Fruit fly (Drosophila melanogaster) whole organism, embryonic: ENCODE data around the gene Hnf4.
A peak's percentile ranks its signal among the peaks of the same experiment; 100 is the strongest.

Experiments used
- Antp ChIP-seq: fragments of 200-800 bp; sonication (Bioruptor generic); optimal IDR thresholded peaks from 3 replicates; lab custom pipeline; 2016; ENCODE audit warnings: missing biosample characterization, missing genetic modification characterization
- CG10321 ChIP-seq: fragments of 200-800 bp; sonication (Bioruptor generic); IDR thresholded peaks from 2 replicates; pipeline ENCODE4 v1.3.6; 2022; ENCODE audit warnings: missing biosample characterization, missing genetic modification characterization
- CG11085 ChIP-seq: fragments of 200-800 bp; sonication (Bioruptor generic); IDR thresholded peaks from 2 replicates; pipeline ENCODE4 v1.3.6; 2022; ENCODE audit warnings: missing biosample characterization, missing genetic modification characterization
- CG12769 ChIP-seq: fragments of 200-800 bp; sonication (Bioruptor generic); optimal IDR thresholded peaks from 2 replicates; lab custom pipeline; 2019; ENCODE audit warnings: missing biosample characterization, mild to moderate bottlenecking, missing genetic modification characterization, moderate library complexity
- CG13287 ChIP-seq: fragments of 200-800 bp; sonication (Bioruptor generic); IDR thresholded peaks from 2 replicates; pipeline ENCODE4 v1.3.6; 2022; ENCODE audit warnings: missing biosample characterization, missing genetic modification characterization; ENCODE audit not compliant: partially characterized antibody
- CG13424 ChIP-seq: fragments of 200-800 bp; sonication (Bioruptor generic); optimal IDR thresholded peaks from 2 replicates; lab custom pipeline; 2019; ENCODE audit warnings: missing biosample characterization, mild to moderate bottlenecking, missing genetic modification characterization, moderate library complexity
- CG15479 ChIP-seq: fragments of 200-800 bp; sonication (Bioruptor generic); optimal IDR thresholded peaks from 3 replicates; lab custom pipeline; 2019; ENCODE audit warnings: missing biosample characterization, mild to moderate bottlenecking, missing genetic modification characterization, moderate library complexity
- CG15601 ChIP-seq: fragments of 200-800 bp; sonication (Bioruptor generic); optimal IDR thresholded peaks from 3 replicates; lab custom pipeline; 2019; ENCODE audit warnings: missing biosample characterization, mild to moderate bottlenecking, missing genetic modification characterization, moderate library complexity
- CG16815 ChIP-seq: fragments of 200-800 bp; sonication (Bioruptor generic); optimal IDR thresholded peaks from 3 replicates; lab custom pipeline; 2017; ENCODE audit warnings: missing biosample characterization, mild to moderate bottlenecking, missing genetic modification characterization
- CG1832 ChIP-seq: fragments of 200-800 bp; sonication (Bioruptor generic); optimal IDR thresholded peaks from 2 replicates; lab custom pipeline; 2017; ENCODE audit warnings: missing biosample characterization, mild to moderate bottlenecking, missing genetic modification characterization, inconsistent platforms
- CG2712 ChIP-seq: fragments of 200-800 bp; optimal IDR thresholded peaks from 3 replicates; lab custom pipeline; 2019; ENCODE audit warnings: missing biosample characterization, mild to moderate bottlenecking, missing genetic modification characterization, moderate library complexity
- CG3281 ChIP-seq: fragments of 200-800 bp; sonication (Bioruptor generic); optimal IDR thresholded peaks from 3 replicates; lab custom pipeline; 2017; ENCODE audit warnings: missing biosample characterization, mild to moderate bottlenecking, missing genetic modification characterization
- CG4707 ChIP-seq: fragments of 200-800 bp; sonication (Bioruptor generic); optimal IDR thresholded peaks from 2 replicates; lab custom pipeline; 2018; ENCODE audit warnings: missing biosample characterization, mild to moderate bottlenecking, missing genetic modification characterization, moderate library complexity
- CG5245 ChIP-seq: fragments of 200-800 bp; sonication (Bioruptor generic); optimal IDR thresholded peaks from 3 replicates; lab custom pipeline; 2016; ENCODE audit warnings: missing biosample characterization, missing genetic modification characterization
- CG7745 ChIP-seq: fragments of 200-800 bp; sonication (Bioruptor generic); optimal IDR thresholded peaks from 2 replicates; lab custom pipeline; 2018; ENCODE audit warnings: missing biosample characterization, mild to moderate bottlenecking, missing genetic modification characterization, moderate library complexity
- CG7963 ChIP-seq: fragments of 200-800 bp; sonication (Bioruptor generic); IDR thresholded peaks from 3 replicates; pipeline ENCODE4 v1.3.6; 2022; ENCODE audit warnings: missing biosample characterization, missing genetic modification characterization; ENCODE audit not compliant: partially characterized antibody
- CG8281 ChIP-seq: fragments of 200-800 bp; sonication (Bioruptor generic); optimal IDR thresholded peaks from 2 replicates; lab custom pipeline; 2018; ENCODE audit warnings: missing biosample characterization, mild to moderate bottlenecking, missing genetic modification characterization, moderate library complexity
- Dp ChIP-seq: fragments of 200-800 bp; sonication (Bioruptor generic); optimal IDR thresholded peaks from 2 replicates; lab custom pipeline; 2018; ENCODE audit warnings: missing biosample characterization, mild to moderate bottlenecking, missing genetic modification characterization, moderate library complexity
- Eip74EF ChIP-seq, 2 experiments: fragments of 200-800 bp in 1 of 2; fragments of >200 bp in 1 of 2; sonication (Bioruptor generic) in 1 of 2; optimal IDR thresholded peaks; 2 replicates each; lab custom pipeline; 2017 to 2019; ENCODE audit warnings: missing biosample characterization in 2 of 2, missing genetic modification characterization in 2 of 2, mild to moderate bottlenecking in 1 of 2, moderate library complexity in 1 of 2
- Elba2 ChIP-seq: fragments of 200-800 bp; sonication (Bioruptor generic); optimal IDR thresholded peaks from 3 replicates; lab custom pipeline; 2016; ENCODE audit warnings: missing biosample characterization, missing genetic modification characterization
- Ets65A ChIP-seq: fragments of 200-800 bp; sonication (Bioruptor generic); peaks from one replicate; lab custom pipeline; 2016; ENCODE audit warnings: missing biosample characterization, missing genetic modification characterization
- HLH3B ChIP-seq: fragments of 200-800 bp; sonication (Bioruptor generic); IDR thresholded peaks from 2 replicates; pipeline ENCODE4 v1.3.6; 2022; ENCODE audit warnings: missing biosample characterization, missing genetic modification characterization
- Hey ChIP-seq: fragments of 200-800 bp; sonication (Bioruptor generic); optimal IDR thresholded peaks from 3 replicates; lab custom pipeline; 2018; ENCODE audit warnings: missing biosample characterization, mild to moderate bottlenecking, missing genetic modification characterization
- Jarid2 ChIP-seq: fragments of 200-800 bp; sonication (Bioruptor generic); optimal IDR thresholded peaks from 3 replicates; lab custom pipeline; 2017; ENCODE audit warnings: mild to moderate bottlenecking, missing biosample characterization, missing genetic modification reagents, missing genetic modification characterization
- Kr ChIP-seq: fragments of 200-800 bp; sonication (Bioruptor generic); optimal IDR thresholded peaks from 2 replicates; lab custom pipeline; 2017; ENCODE audit warnings: missing biosample characterization, mild to moderate bottlenecking, missing genetic modification characterization
- Mrtf ChIP-seq: fragments of 200-800 bp; sonication (Bioruptor generic); IDR thresholded peaks from 3 replicates; pipeline ENCODE4 v1.3.6; 2022; ENCODE audit warnings: missing biosample characterization, missing genetic modification characterization
- NFAT ChIP-seq: fragments of 200-800 bp; sonication (Bioruptor generic); IDR thresholded peaks from 2 replicates; pipeline ENCODE4 v1.3.6; 2022; ENCODE audit warnings: missing biosample characterization, missing genetic modification characterization
- Poxn ChIP-seq: fragments of 200-800 bp; sonication (Bioruptor generic); IDR thresholded peaks from 2 replicates; pipeline ENCODE4 v1.3.6; 2022; ENCODE audit warnings: missing biosample characterization, missing genetic modification characterization
- Stat92E ChIP-seq, 3 experiments: fragments of >200 bp in 2 of 3; fragments of 200-800 bp in 1 of 3; sonication (Bioruptor generic) in 1 of 3; optimal IDR thresholded peaks; 2 replicates each; lab custom pipeline; 2017 to 2019; ENCODE audit warnings: missing biosample characterization in 3 of 3, missing genetic modification characterization in 3 of 3, mild to moderate bottlenecking in 1 of 3, moderate library complexity in 1 of 3
- TFAM ChIP-seq: fragments of 200-800 bp; sonication (Bioruptor generic); optimal IDR thresholded peaks from 2 replicates; lab custom pipeline; 2017; ENCODE audit warnings: missing biosample characterization, missing genetic modification characterization, inconsistent platforms
- abd-A ChIP-seq: fragments of 200-800 bp; sonication (Bioruptor generic); optimal IDR thresholded peaks from 3 replicates; lab custom pipeline; 2019; ENCODE audit warnings: missing biosample characterization, mild to moderate bottlenecking, missing genetic modification characterization, moderate library complexity
- chm ChIP-seq: fragments of 200-800 bp; sonication (Bioruptor generic); IDR thresholded peaks from 2 replicates; pipeline ENCODE4 v1.3.6; 2022; ENCODE audit warnings: missing biosample characterization, missing genetic modification characterization
- da ChIP-seq: fragments of 200-800 bp; sonication (Bioruptor generic); optimal IDR thresholded peaks from 2 replicates; lab custom pipeline; 2016; ENCODE audit warnings: missing biosample characterization, missing genetic modification characterization
- danr ChIP-seq: fragments of 200-800 bp; sonication (Bioruptor generic); IDR thresholded peaks from 2 replicates; pipeline ENCODE4 v1.3.6; 2022; ENCODE audit warnings: missing biosample characterization, missing genetic modification characterization
- dm ChIP-seq: fragments of 200-800 bp; sonication (Bioruptor generic); optimal IDR thresholded peaks from 3 replicates; lab custom pipeline; 2016; ENCODE audit warnings: missing biosample characterization, missing genetic modification characterization
- dmrt99B ChIP-seq: fragments of 200-800 bp; sonication (Bioruptor generic); optimal IDR thresholded peaks from 2 replicates; lab custom pipeline; 2018; ENCODE audit warnings: missing biosample characterization, mild to moderate bottlenecking, missing genetic modification characterization, moderate library complexity
- fd96Cb ChIP-seq: fragments of 200-800 bp; sonication (Bioruptor generic); optimal IDR thresholded peaks from 2 replicates; lab custom pipeline; 2018; ENCODE audit warnings: missing biosample characterization, mild to moderate bottlenecking, missing genetic modification characterization, moderate library complexity
- fru ChIP-seq: fragments of >200 bp; optimal IDR thresholded peaks from 2 replicates; lab custom pipeline; 2017
- gro ChIP-seq: fragments of 200-800 bp; sonication (Bioruptor generic); optimal IDR thresholded peaks from 2 replicates; lab custom pipeline; 2016; ENCODE audit warnings: missing biosample characterization, missing genetic modification characterization
- ind ChIP-seq: fragments of 200-800 bp; sonication (Bioruptor generic); optimal IDR thresholded peaks from 3 replicates; lab custom pipeline; 2016; ENCODE audit warnings: missing biosample characterization, missing genetic modification characterization
- kni ChIP-seq: fragments of 200-800 bp; sonication (Bioruptor generic); optimal IDR thresholded peaks from 3 replicates; lab custom pipeline; 2017; ENCODE audit warnings: mild to moderate bottlenecking, missing biosample characterization, missing genetic modification reagents, missing genetic modification characterization
- maf-S ChIP-seq: fragments of 200-800 bp; sonication (Bioruptor generic); optimal IDR thresholded peaks from 2 replicates; lab custom pipeline; 2016; ENCODE audit warnings: missing biosample characterization, missing genetic modification characterization
- pb ChIP-seq: fragments of 200-800 bp; sonication (Bioruptor generic); optimal IDR thresholded peaks from 3 replicates; lab custom pipeline; 2016; ENCODE audit warnings: missing biosample characterization, missing genetic modification characterization
- pzg ChIP-seq: fragments of 200-800 bp; sonication (Bioruptor generic); optimal IDR thresholded peaks from 3 replicates; lab custom pipeline; 2018; ENCODE audit warnings: missing biosample characterization, mild to moderate bottlenecking, missing genetic modification characterization, moderate library complexity
- so ChIP-seq: fragments of 200-800 bp; sonication (Bioruptor generic); IDR thresholded peaks from 3 replicates; pipeline ENCODE4 v1.3.6; 2022; ENCODE audit warnings: missing biosample characterization, missing genetic modification characterization
- ssp ChIP-seq: fragments of 200-800 bp; sonication (Bioruptor generic); IDR thresholded peaks from 2 replicates; pipeline ENCODE4 v1.3.6; 2022; ENCODE audit warnings: missing biosample characterization, missing genetic modification characterization
- sug ChIP-seq: fragments of 200-800 bp; optimal IDR thresholded peaks from 2 replicates; lab custom pipeline; 2019; ENCODE audit warnings: missing biosample characterization, mild to moderate bottlenecking, missing genetic modification characterization, moderate library complexity
- tio ChIP-seq: fragments of 200-800 bp; sonication (Bioruptor generic); optimal IDR thresholded peaks from 2 replicates; lab custom pipeline; 2017; ENCODE audit warnings: missing biosample characterization, missing genetic modification characterization, inconsistent platforms
- wor ChIP-seq: fragments of 200-800 bp; sonication (Bioruptor generic); IDR thresholded peaks from 2 replicates; pipeline ENCODE4 v1.3.6; 2022; ENCODE audit warnings: missing biosample characterization, missing genetic modification characterization

Gene Hnf4

dm6 chr2L:8717618-8718336 lies 8.4 kb upstream of the Hnf4 start (continued):
- TF ChIP-seq Hey (tag; lab: Kevin White, UChicago) (peak; percentile 52), pzg (GFP tag; lab: Kevin White, UChicago) (no peak), ssp (peak; percentile 58; the same call in 1 of the 2 replicates), Jarid2 (peak; percentile 63), CG4707 (GFP tag; lab: Kevin White, UChicago) (peak; percentile 78), CG16815 (GFP tag; lab: Kevin White, UChicago) (peak; percentile 85), TFAM (GFP tag; lab: Kevin White, UChicago) (peak; percentile 37), da (no peak), CG7963 (GFP tag; lab: Robert Waterston, UW) (0 out of 3 replicates have a peak, but pooled peaks have one; percentile 10), pb (GFP tag; lab: Kevin White, UChicago) (no peak), CG3281 (GFP tag; lab: Kevin White, UChicago) (peak; percentile 95), fru (lab: Kevin White, UChicago) (no peak), HLH3B (GFP tag; lab: Robert Waterston, UW) (peak; percentile 75; the same call in 1 of the 2 replicates), Eip74EF (GFP tag; optimal IDR thresholded peaks at IDR 0.05; lab: Kevin White, UChicago) (peak in 1 of 2 experiments; percentile 92), Elba2 (GFP tag; lab: Kevin White, UChicago) (peak; percentile 38), ind (peak; percentile 87), fd96Cb (tag; lab: Kevin White, UChicago) (peak; percentile 85), CG2712 (peak; percentile 92), CG15601 (peak; percentile 82), danr (peak; percentile 66), CG8281 (peak; percentile 66), so (peak; percentile 64; the same call in 2 of the 3 replicates), CG10321 (GFP tag; lab: Robert Waterston, UW) (peak; percentile 21; the same call in 1 of the 2 replicates), CG13424 (tag; lab: Kevin White, UChicago) (peak; percentile 93), Mrtf (peak; percentile 73; the same call in 2 of the 3 replicates), abd-A (tag; lab: Kevin White, UChicago) (peak; percentile 96), CG7745 (peak; percentile 13), dmrt99B (tag; lab: Kevin White, UChicago) (peak; percentile 95), CG1832 (no peak), CG5245 (GFP tag; lab: Kevin White, UChicago) (peak; percentile 82), Antp (GFP tag; lab: Kevin White, UChicago) (peak; percentile 15), CG12769 (tag; lab: Kevin White, UChicago) (peak; percentile 63), wor (no peak), chm (GFP tag; lab: Robert Waterston, UW) (peak; percentile 54), tio (GFP tag; lab: Kevin White, UChicago) (peak; percentile 90), CG11085 (GFP tag; lab: Robert Waterston, UW) (peak; percentile 58; the same call in 1 of the 2 replicates), maf-S (GFP tag; lab: Kevin White, UChicago) (peak; percentile 39), kni (GFP tag; lab: Kevin White, UChicago) (peak; percentile 71), gro (GFP tag; lab: Kevin White, UChicago) (peak; percentile 30), CG15479 (GFP tag; lab: Kevin White, UChicago) (no peak), Ets65A (GFP tag; lab: Kevin White, UChicago) (peak; percentile 93), NFAT (GFP tag; lab: Robert Waterston, UW) (peak; percentile 32), Stat92E (GFP tag; optimal IDR thresholded peaks at IDR 0.05; lab: Kevin White, UChicago) (peak in 1 of 3 experiments; percentile 53), sug (tag; lab: Kevin White, UChicago) (peak; percentile 89), Kr (GFP tag; lab: Kevin White, UChicago) (no peak), Dp (GFP tag; lab: Kevin White, UChicago) (no peak), dm (GFP tag; lab: Kevin White, UChicago) (peak; percentile 63), Poxn (GFP tag; lab: Robert Waterston, UW) (no peak), CG13287 (peak; percentile 61)
